Fruit fly (Drosophila melanogaster) whole organism, embryonic: Measurements from ENCODE around the gene Acat2.
A peak's percentile ranks its signal among the peaks of the same experiment; 100 is the strongest.

Experiments
- Atf3 ChIP-seq: fragments of 200-800 bp; sonication (Bioruptor generic); optimal IDR thresholded peaks from 3 replicates; lab custom pipeline; 2016; ENCODE audit warnings: missing biosample characterization, missing genetic modification characterization
- Awh ChIP-seq: fragments of 200-800 bp; sonication (Bioruptor generic); IDR thresholded peaks from 2 replicates; pipeline ENCODE4, ENCODE4 v1.3.6; 2022; ENCODE audit warnings: missing biosample characterization, missing genetic modification characterization
- CG10321 ChIP-seq: fragments of 200-800 bp; sonication (Bioruptor generic); IDR thresholded peaks from 2 replicates; pipeline ENCODE4 v1.3.6; 2022; ENCODE audit warnings: missing biosample characterization, missing genetic modification characterization
- CG10431 ChIP-seq: fragments of 200-800 bp; sonication (Bioruptor generic); optimal IDR thresholded peaks from 3 replicates; lab custom pipeline; 2018; ENCODE audit warnings: missing biosample characterization, mild to moderate bottlenecking, missing genetic modification characterization
- CG11695 ChIP-seq: fragments of 200-800 bp; sonication (Bioruptor generic); IDR thresholded peaks from 3 replicates; pipeline ENCODE4 v1.3.6; 2022; ENCODE audit warnings: missing biosample characterization, missing genetic modification characterization
- CG12071 ChIP-seq: fragments of 200-800 bp; sonication (Bioruptor generic); optimal IDR thresholded peaks from 3 replicates; lab custom pipeline; 2018; ENCODE audit warnings: missing biosample characterization, mild to moderate bottlenecking, missing genetic modification characterization
- CG13123 ChIP-seq: fragments of 200-800 bp; sonication (Bioruptor generic); optimal IDR thresholded peaks from 2 replicates; lab custom pipeline; 2016; ENCODE audit warnings: missing biosample characterization, missing genetic modification characterization
- CG13624 ChIP-seq: fragments of 200-800 bp; sonication (Bioruptor generic); optimal IDR thresholded peaks from 2 replicates; lab custom pipeline; 2016; ENCODE audit warnings: missing biosample characterization, missing genetic modification characterization
- CG14710 ChIP-seq: fragments of 200-800 bp; sonication (Bioruptor generic); optimal IDR thresholded peaks from 3 replicates; lab custom pipeline; 2019; ENCODE audit warnings: missing biosample characterization, mild to moderate bottlenecking, missing genetic modification characterization, moderate library complexity
- CG17568 ChIP-seq: fragments of 200-800 bp; sonication (Bioruptor generic); optimal IDR thresholded peaks from 2 replicates; lab custom pipeline; 2018; ENCODE audit warnings: missing biosample characterization, mild to moderate bottlenecking, missing genetic modification characterization, moderate library complexity
- CG17802 ChIP-seq: fragments of 200-800 bp; sonication (Bioruptor generic); optimal IDR thresholded peaks from 2 replicates; lab custom pipeline; 2018; ENCODE audit warnings: missing biosample characterization, mild to moderate bottlenecking, missing genetic modification characterization, moderate library complexity
- CG17912 ChIP-seq: fragments of 200-800 bp; sonication (Bioruptor generic); optimal IDR thresholded peaks from 2 replicates; lab custom pipeline; 2018; ENCODE audit warnings: missing biosample characterization, mild to moderate bottlenecking, missing genetic modification characterization
- CG1792 ChIP-seq: fragments of 200-800 bp; sonication (Bioruptor generic); optimal IDR thresholded peaks from 2 replicates; lab custom pipeline; 2016; ENCODE audit warnings: missing biosample characterization, missing genetic modification characterization
- CG18476 ChIP-seq: fragments of 200-800 bp; sonication (Bioruptor generic); optimal IDR thresholded peaks from 2 replicates; lab custom pipeline; 2016; ENCODE audit warnings: missing biosample characterization, mild to moderate bottlenecking, missing genetic modification characterization
- CG2116 ChIP-seq: fragments of 200-800 bp; sonication (Bioruptor generic); optimal IDR thresholded peaks from 3 replicates; lab custom pipeline; 2018; ENCODE audit warnings: missing biosample characterization, mild to moderate bottlenecking, missing genetic modification characterization
- CG2889 ChIP-seq: fragments of 200-800 bp; sonication (Bioruptor generic); IDR thresholded peaks from 3 replicates; pipeline ENCODE4 v1.3.6; 2022; ENCODE audit warnings: missing biosample characterization, missing genetic modification characterization
- CG3407 ChIP-seq: fragments of 200-800 bp; sonication (Bioruptor generic); optimal IDR thresholded peaks from 2 replicates; lab custom pipeline; 2018; ENCODE audit warnings: missing biosample characterization, mild to moderate bottlenecking, missing genetic modification characterization
- CG4282 ChIP-seq: fragments of 200-800 bp; sonication (Bioruptor generic); optimal IDR thresholded peaks from 2 replicates; lab custom pipeline; 2016; ENCODE audit warnings: missing biosample characterization, missing genetic modification characterization
- CG4424 ChIP-seq: fragments of 200-800 bp; sonication (Bioruptor generic); optimal IDR thresholded peaks from 3 replicates; lab custom pipeline; 2016; ENCODE audit warnings: missing biosample characterization, missing genetic modification characterization
- CG4820 ChIP-seq: fragments of 200-800 bp; sonication (Bioruptor generic); optimal IDR thresholded peaks from 3 replicates; lab custom pipeline; 2016; ENCODE audit warnings: missing biosample characterization, missing genetic modification characterization
- CG5953 ChIP-seq: fragments of 200-800 bp; sonication (Bioruptor generic); IDR thresholded peaks from 2 replicates; pipeline ENCODE4 v1.3.6; 2022; ENCODE audit warnings: missing biosample characterization, missing genetic modification characterization
- CG6272 ChIP-seq: fragments of 200-800 bp; sonication (Bioruptor generic); IDR thresholded peaks from 2 replicates; pipeline ENCODE4 v1.3.6; 2022; ENCODE audit warnings: missing biosample characterization, missing genetic modification characterization
- CG7556 ChIP-seq: fragments of 200-800 bp; sonication (Bioruptor generic); optimal IDR thresholded peaks from 2 replicates; lab custom pipeline; 2017; ENCODE audit warnings: missing biosample characterization, mild to moderate bottlenecking, missing genetic modification characterization
- CG9797 ChIP-seq: fragments of 200-800 bp; sonication (Bioruptor generic); optimal IDR thresholded peaks from 3 replicates; lab custom pipeline; 2018; ENCODE audit warnings: missing biosample characterization, mild to moderate bottlenecking, missing genetic modification characterization
- Doc3 ChIP-seq: fragments of 200-800 bp; sonication (Bioruptor generic); IDR thresholded peaks from 3 replicates; pipeline ENCODE4 v1.3.6; 2022; ENCODE audit warnings: missing biosample characterization, missing genetic modification characterization; ENCODE audit not compliant: partially characterized antibody
- Dref ChIP-seq: fragments of 200-800 bp; sonication (Bioruptor generic); IDR thresholded peaks from 2 replicates; pipeline ENCODE4 v1.3.6; 2022; ENCODE audit warnings: missing biosample characterization, missing genetic modification characterization
- Ets97D ChIP-seq: fragments of 200-800 bp; sonication (Bioruptor generic); optimal IDR thresholded peaks from 3 replicates; lab custom pipeline; 2016; ENCODE audit warnings: missing biosample characterization, missing genetic modification characterization
- Fer3 ChIP-seq: fragments of 200-800 bp; sonication (Bioruptor generic); optimal IDR thresholded peaks from 2 replicates; lab custom pipeline; 2018; ENCODE audit warnings: missing biosample characterization, mild to moderate bottlenecking, missing genetic modification characterization, moderate library complexity
- HmgD ChIP-seq: fragments of 200-800 bp; sonication (Bioruptor generic); optimal IDR thresholded peaks from 3 replicates; lab custom pipeline; 2016; ENCODE audit warnings: missing biosample characterization, missing genetic modification characterization
- Jarid2 ChIP-seq: fragments of 200-800 bp; sonication (Bioruptor generic); optimal IDR thresholded peaks from 3 replicates; lab custom pipeline; 2017; ENCODE audit warnings: mild to moderate bottlenecking, missing biosample characterization, missing genetic modification reagents, missing genetic modification characterization
- Lhr ChIP-seq: fragments of 200-800 bp; sonication (Bioruptor generic); optimal IDR thresholded peaks from 3 replicates; lab custom pipeline; 2017; ENCODE audit warnings: mild to moderate bottlenecking, missing biosample characterization, missing genetic modification reagents, missing genetic modification characterization
- NK7.1 ChIP-seq: fragments of 200-800 bp; sonication (Bioruptor generic); optimal IDR thresholded peaks from 3 replicates; lab custom pipeline; 2016; ENCODE audit warnings: missing biosample characterization, missing genetic modification characterization
- Rfx ChIP-seq: fragments of 200-800 bp; sonication (Bioruptor generic); IDR thresholded peaks from 2 replicates; pipeline ENCODE4 v1.3.6; 2022; ENCODE audit warnings: missing biosample characterization, missing genetic modification characterization
- Ssrp ChIP-seq: fragments of 200-800 bp; sonication (Bioruptor generic); optimal IDR thresholded peaks from 2 replicates; lab custom pipeline; 2018; ENCODE audit warnings: missing biosample characterization, mild to moderate bottlenecking, missing genetic modification characterization, moderate library complexity
- Stat92E ChIP-seq, 3 experiments: fragments of >200 bp in 2 of 3; fragments of 200-800 bp in 1 of 3; sonication (Bioruptor generic) in 1 of 3; optimal IDR thresholded peaks; 2 replicates each; lab custom pipeline; 2017 to 2019; ENCODE audit warnings: missing biosample characterization in 3 of 3, missing genetic modification characterization in 3 of 3, mild to moderate bottlenecking in 1 of 3, moderate library complexity in 1 of 3
- ap ChIP-seq: fragments of 200-800 bp; sonication (Bioruptor generic); IDR thresholded peaks from 2 replicates; pipeline ENCODE4 v1.3.6; 2022; ENCODE audit warnings: missing biosample characterization, missing genetic modification characterization
- bcd ChIP-seq: fragments of 200-800 bp; sonication (Bioruptor generic); optimal IDR thresholded peaks from 2 replicates; lab custom pipeline; 2017; ENCODE audit warnings: missing biosample characterization, mild to moderate bottlenecking, missing genetic modification characterization
- br ChIP-seq: fragments of >200 bp; optimal IDR thresholded peaks from 2 replicates; lab custom pipeline; 2017
- croc ChIP-seq: fragments of 200-800 bp; sonication (Bioruptor generic); conservative IDR thresholded peaks from 3 replicates; pipeline ENCODE4 v1.3.6; 2022; ENCODE audit warnings: missing biosample characterization, missing genetic modification characterization
- crol ChIP-seq: fragments of 200-800 bp; sonication (Bioruptor generic); IDR thresholded peaks from 2 replicates; pipeline ENCODE4 v1.3.6; 2022; ENCODE audit warnings: missing biosample characterization, missing genetic modification characterization
- da ChIP-seq: fragments of 200-800 bp; sonication (Bioruptor generic); optimal IDR thresholded peaks from 2 replicates; lab custom pipeline; 2016; ENCODE audit warnings: missing biosample characterization, missing genetic modification characterization
- en ChIP-seq: fragments of 200-800 bp; sonication (Bioruptor generic); optimal IDR thresholded peaks from 2 replicates; lab custom pipeline; 2016; ENCODE audit warnings: missing biosample characterization, missing genetic modification characterization
- grau ChIP-seq: fragments of 200-800 bp; optimal IDR thresholded peaks from 3 replicates; lab custom pipeline; 2019; ENCODE audit warnings: missing biosample characterization, mild to moderate bottlenecking, missing genetic modification characterization, moderate library complexity
- h ChIP-seq: fragments of >200 bp; optimal IDR thresholded peaks from 2 replicates; lab custom pipeline; 2017
- inv ChIP-seq: fragments of 200-800 bp; sonication (Bioruptor generic); IDR thresholded peaks from 2 replicates; pipeline ENCODE4 v1.3.6; 2022; ENCODE audit warnings: missing biosample characterization, missing genetic modification characterization; ENCODE audit not compliant: partially characterized antibody
- maf-S ChIP-seq: fragments of 200-800 bp; sonication (Bioruptor generic); optimal IDR thresholded peaks from 2 replicates; lab custom pipeline; 2016; ENCODE audit warnings: missing biosample characterization, missing genetic modification characterization
- oc ChIP-seq: fragments of 200-800 bp; sonication (Bioruptor generic); optimal IDR thresholded peaks from 2 replicates; lab custom pipeline; 2018; ENCODE audit warnings: missing biosample characterization, mild to moderate bottlenecking, missing genetic modification characterization, moderate library complexity
- pb ChIP-seq: fragments of 200-800 bp; sonication (Bioruptor generic); optimal IDR thresholded peaks from 3 replicates; lab custom pipeline; 2016; ENCODE audit warnings: missing biosample characterization, missing genetic modification characterization
- ranshi ChIP-seq: fragments of 200-800 bp; sonication (Bioruptor generic); IDR thresholded peaks from 2 replicates; pipeline ENCODE4 v1.3.6; 2022; ENCODE audit warnings: missing biosample characterization, missing genetic modification characterization
- toy ChIP-seq: fragments of 200-800 bp; sonication (Bioruptor generic); IDR thresholded peaks from 2 replicates; pipeline ENCODE4 v1.3.6; 2022; ENCODE audit warnings: missing biosample characterization, missing genetic modification characterization
- vfl ChIP-seq: fragments of 200-800 bp; sonication (Bioruptor generic); optimal IDR thresholded peaks from 2 replicates; lab custom pipeline; 2016; ENCODE audit warnings: missing biosample characterization, missing genetic modification characterization
- vvl ChIP-seq: fragments of 200-800 bp; sonication (Bioruptor generic); IDR thresholded peaks from 2 replicates; pipeline ENCODE4 v1.3.6; 2022; ENCODE audit warnings: missing biosample characterization, missing genetic modification characterization
- wdn ChIP-seq: fragments of 200-800 bp; sonication (Bioruptor generic); IDR thresholded peaks from 2 replicates; pipeline ENCODE4 v1.3.6; 2022; ENCODE audit warnings: missing biosample characterization, missing genetic modification characterization
- wor ChIP-seq: fragments of 200-800 bp; sonication (Bioruptor generic); IDR thresholded peaks from 2 replicates; pipeline ENCODE4 v1.3.6; 2022; ENCODE audit warnings: missing biosample characterization, missing genetic modification characterization

Gene Acat2

DNA sequence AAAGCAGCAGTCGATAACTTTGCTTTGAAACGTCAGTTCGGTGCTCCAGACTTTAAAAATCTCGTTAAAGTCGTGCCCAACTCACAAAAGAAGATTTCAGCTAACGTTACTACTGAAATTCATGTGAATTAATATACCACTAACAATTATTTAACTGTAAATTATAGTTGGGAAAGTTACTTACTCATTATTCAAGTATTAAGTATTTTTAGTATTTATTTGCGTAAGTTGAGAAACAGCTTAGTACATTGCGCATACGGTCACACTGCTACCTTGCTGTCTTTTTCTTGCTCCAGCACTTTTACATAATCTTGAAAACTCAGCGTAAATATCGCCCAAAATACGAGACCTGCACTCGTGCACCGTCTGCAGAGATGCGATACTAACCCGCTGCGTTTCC, 27.0 kb downstream of the Acat2 start, which contains the start of gene ND-ACP (continued):
- no peak for TF ChIP-seq Ssrp (tag; lab: Kevin White, UChicago)
- TF ChIP-seq br (lab: Kevin White, UChicago), result no peak
- no peak for TF ChIP-seq Awh (GFP tag; lab: Robert Waterston, UW)
- no peak for TF ChIP-seq CG3407
- no peak for TF ChIP-seq Fer3 (tag; lab: Kevin White, UChicago)
- no peak for TF ChIP-seq CG4424 (GFP tag; lab: Kevin White, UChicago)
- TF ChIP-seq CG10431 (GFP tag; lab: Kevin White, UChicago), result no peak
- TF ChIP-seq CG9797 (GFP tag; lab: Kevin White, UChicago), result peak; percentile 89
- TF ChIP-seq toy (GFP tag; lab: Robert Waterston, UW), result no peak
- peak; percentile 37 for TF ChIP-seq Lhr (GFP tag; lab: Kevin White, UChicago)
- TF ChIP-seq Doc3, result no peak
- TF ChIP-seq CG4282 (GFP tag; lab: Kevin White, UChicago), result no peak
- TF ChIP-seq CG14710 (tag; lab: Kevin White, UChicago), result peak; percentile 66
- no peak for TF ChIP-seq ranshi (GFP tag; lab: Robert Waterston, UW)
- TF ChIP-seq maf-S (GFP tag; lab: Kevin White, UChicago), result no peak
- no peak for TF ChIP-seq CG4820
- no peak for TF ChIP-seq CG2889
- no peak for TF ChIP-seq NK7.1 (GFP tag; lab: Kevin White, UChicago)
- TF ChIP-seq ap (GFP tag; lab: Robert Waterston, UW), result no peak
- TF ChIP-seq wdn (GFP tag; lab: Robert Waterston, UW), result no peak
- no peak for TF ChIP-seq da
- TF ChIP-seq bcd (GFP tag; lab: Kevin White, UChicago), result no peak
- no peak for TF ChIP-seq vfl (GFP tag; lab: Kevin White, UChicago)
- TF ChIP-seq Jarid2 (GFP tag; lab: Kevin White, UChicago), result no peak
- TF ChIP-seq CG13624 (GFP tag; lab: Kevin White, UChicago), result no peak
- no peak for TF ChIP-seq CG1792
- TF ChIP-seq vvl (GFP tag; lab: Robert Waterston, UW), result no peak
- no peak for TF ChIP-seq wor
- no peak for TF ChIP-seq pb
- no peak for TF ChIP-seq CG12071
- peak; percentile 37 for TF ChIP-seq Ets97D
- TF ChIP-seq CG7556 (GFP tag; lab: Kevin White, UChicago), result no peak
- no peak for TF ChIP-seq oc
- TF ChIP-seq grau (tag; lab: Kevin White, UChicago), result no peak
- no peak for TF ChIP-seq CG11695 (GFP tag; lab: Robert Waterston, UW)
- TF ChIP-seq croc (GFP tag; lab: Robert Waterston, UW), result no peak
- TF ChIP-seq CG13123 (GFP tag; lab: Kevin White, UChicago), result no peak
- no peak for TF ChIP-seq CG10321 (GFP tag; lab: Robert Waterston, UW)
- no peak for TF ChIP-seq h (lab: Kevin White, UChicago)
- TF ChIP-seq CG17912 (GFP tag; lab: Kevin White, UChicago), result no peak
- no peak for TF ChIP-seq CG18476 (GFP tag; lab: Kevin White, UChicago)
- TF ChIP-seq HmgD (GFP tag; lab: Kevin White, UChicago), result no peak
- TF ChIP-seq Rfx (GFP tag; lab: Robert Waterston, UW), result no peak
- TF ChIP-seq Atf3, result no peak
- TF ChIP-seq crol, result no peak
- TF ChIP-seq CG6272 (GFP tag; lab: Robert Waterston, UW), result no peak
- peak; percentile 56 for TF ChIP-seq Dref (GFP tag; lab: Robert Waterston, UW)
- no peak for TF ChIP-seq en (GFP tag; lab: Kevin White, UChicago)
- peak in 1 of 3 experiments; percentile 60 for TF ChIP-seq Stat92E (GFP tag; optimal IDR thresholded peaks at IDR 0.05; lab: Kevin White, UChicago)
- TF ChIP-seq CG17802 (tag; lab: Kevin White, UChicago), result no peak
- no peak for TF ChIP-seq CG5953
- TF ChIP-seq CG17568 (GFP tag; lab: Kevin White, UChicago), result no peak
- no peak for TF ChIP-seq inv (GFP tag; lab: Robert Waterston, UW)
- peak; percentile 79 for TF ChIP-seq CG2116 (GFP tag; lab: Kevin White, UChicago)
